Worm (Caenorhabditis elegans): ENCODE measurements around the gene K07E3.9.

- TF ChIP-seq hnd-1 (tag; optimal IDR thresholded peaks at IDR 0.05): no peak
- TF ChIP-seq pes-1 (GFP tag; IDR thresholded peaks at IDR 0.05): no peak
- no peak for TF ChIP-seq ets-7 (tag; optimal IDR thresholded peaks at IDR 0.05)
- TF ChIP-seq tbx-11 (GFP tag; IDR thresholded peaks at IDR 0.05): no peak
- no peak for TF ChIP-seq flt-1 (GFP tag; IDR thresholded peaks at IDR 0.05)
- no peak for TF ChIP-seq hmg-4 (GFP tag; optimal IDR thresholded peaks at IDR 0.05)
- TF ChIP-seq tra-4 (tag; optimal IDR thresholded peaks at IDR 0.05): no peak
- TF ChIP-seq ama-1 (optimal IDR thresholded peaks at IDR 0.05): no peak
- no peak for TF ChIP-seq ceh-13 (GFP tag; optimal IDR thresholded peaks at IDR 0.05)
Observed at ce11 chrX:8086725-8087641, 21.0 kb upstream of the K07E3.9 start.

Measured in whole organism, early embryonic.